Fruit fly (Drosophila melanogaster): ENCODE measurements around the gene CG7872.

CG7872 gene

dm6 chrX:15615426-15615825, 37.4 kb downstream of the CG7872 start (continued):
- TF ChIP-seq stc (GFP tag; IDR thresholded peaks at IDR 0.05) (peak; percentile 70), onecut (GFP tag; IDR thresholded peaks at IDR 0.05) (0 out of 2 replicates have a peak, but pooled peaks have one; percentile 5), NfI (GFP tag; optimal IDR thresholded peaks at IDR 0.05) (no peak), bsh (GFP tag; optimal IDR thresholded peaks at IDR 0.05) (peak in 1 of 2 experiments; percentile 78), CG4360 (GFP tag; IDR thresholded peaks at IDR 0.05) (no peak), hth (optimal IDR thresholded peaks at IDR 0.05) (no peak), CG10654 (GFP tag; optimal IDR thresholded peaks at IDR 0.05) (peak; percentile 41), CG4424 (GFP tag; optimal IDR thresholded peaks at IDR 0.05) (peak; percentile 43), ci (GFP tag; IDR thresholded peaks at IDR 0.05) (peak; percentile 75; the same call in 2 of the 3 replicates), klu (GFP tag; IDR thresholded peaks at IDR 0.05) (0 out of 2 replicates have a peak, but pooled peaks have one; percentile 23), dmrt99B (tag; optimal IDR thresholded peaks at IDR 0.05) (peak; percentile 77), Chrac-16 (GFP tag; optimal IDR thresholded peaks at IDR 0.05) (peak; percentile 30), CG18764 (GFP tag; optimal IDR thresholded peaks at IDR 0.05) (peak; percentile 26), pum (GFP tag; optimal IDR thresholded peaks at IDR 0.05) (peak; percentile 28), CG15514 (GFP tag; optimal IDR thresholded peaks at IDR 0.05) (peak; percentile 31), CG7786 (GFP tag; optimal IDR thresholded peaks at IDR 0.05) (peak; percentile 6), CG2199 (GFP tag; IDR thresholded peaks at IDR 0.05) (no peak), pros (GFP tag; optimal IDR thresholded peaks at IDR 0.05) (no peak), Scr (GFP tag; IDR thresholded peaks at IDR 0.05; ENCODE audit: partially characterized antibody) (no peak), hb (GFP tag; IDR thresholded peaks at IDR 0.05; ENCODE audit: partially characterized antibody) (no peak), CG7963 (GFP tag; IDR thresholded peaks at IDR 0.05; ENCODE audit: partially characterized antibody) (no peak), CG10431 (GFP tag; optimal IDR thresholded peaks at IDR 0.05) (no peak), jumu (GFP tag; optimal IDR thresholded peaks at IDR 0.05) (no peak), CG18619 (GFP tag; optimal IDR thresholded peaks at IDR 0.05) (peak; percentile 18), Mad (GFP tag; optimal IDR thresholded peaks at IDR 0.05) (no peak), tio (GFP tag; optimal IDR thresholded peaks at IDR 0.05) (peak; percentile 17), Hr51 (GFP tag; optimal IDR thresholded peaks at IDR 0.05) (peak in 1 of 2 experiments; percentile 76), Doc2 (GFP tag; IDR thresholded peaks at IDR 0.05) (no peak), fru (optimal IDR thresholded peaks at IDR 0.05) (no peak), Eip74EF (GFP tag; optimal IDR thresholded peaks at IDR 0.05) (peak in 1 of 2 experiments; percentile 61), Ada2b (GFP tag; IDR thresholded peaks at IDR 0.05) (no peak), CG8388 (GFP tag; optimal IDR thresholded peaks at IDR 0.05) (peak; percentile 57), tup (GFP tag; optimal IDR thresholded peaks at IDR 0.05) (no peak), Deaf1 (tag; optimal IDR thresholded peaks at IDR 0.05) (peak; percentile 16), HLHmδ (GFP tag; optimal IDR thresholded peaks at IDR 0.05) (no peak), eyg (GFP tag; optimal IDR thresholded peaks at IDR 0.05) (no peak), Hmr (GFP tag; optimal IDR thresholded peaks at IDR 0.05) (peak; percentile 11), CG18476 (GFP tag; optimal IDR thresholded peaks at IDR 0.05) (no peak), sob (GFP tag; IDR thresholded peaks at IDR 0.05) (peak; percentile 51; the same call in 1 of the 2 replicates), ken (GFP tag; IDR thresholded peaks at IDR 0.05) (peak; percentile 57; the same call in 1 of the 3 replicates), gcm (GFP tag; optimal IDR thresholded peaks at IDR 0.05) (peak; percentile 29), Dref (GFP tag; IDR thresholded peaks at IDR 0.05) (no peak), Pdp1 (GFP tag; optimal IDR thresholded peaks at IDR 0.05) (peak; percentile 26 to 49), twi (tag; optimal IDR thresholded peaks at IDR 0.05) (peak; percentile 10), Atf6 (GFP tag; IDR thresholded peaks at IDR 0.05) (no peak), CG3281 (GFP tag; optimal IDR thresholded peaks at IDR 0.05) (peak; percentile 25), CG2678 (tag; optimal IDR thresholded peaks at IDR 0.05) (peak; percentile 71), p53 (GFP tag; optimal IDR thresholded peaks at IDR 0.05) (no peak), CG6765 (GFP tag; optimal IDR thresholded peaks at IDR 0.05) (no peak), CG11247 (GFP tag; IDR thresholded peaks at IDR 0.05) (peak; percentile 39; the same call in 1 of the 2 replicates), ara (GFP tag; IDR thresholded peaks at IDR 0.05) (peak; percentile 67)

Data from whole organism, embryonic.